Worm (Caenorhabditis elegans) whole organism, late embryonic: ENCODE data around the gene C16A11.2.

Experiments used
- C38D4.7 ChIP-seq: fragments of 200-800 bp; sonication (Bioruptor generic); optimal IDR thresholded peaks from 2 replicates; lab custom pipeline; 2018; ENCODE audit warnings: mild to moderate bottlenecking, missing genetic modification characterization, moderate library complexity, missing compliant biosample characterization
- K09A11.1 ChIP-seq: sonication (generic microtip); optimal IDR thresholded peaks from 2 replicates; lab custom pipeline; 2017; ENCODE audit warnings: antibody characterized with exemption, mild to moderate bottlenecking, missing genetic modification characterization, missing compliant biosample characterization; ENCODE audit not compliant: insufficient read depth
- ahr-1 ChIP-seq: sonication (generic microtip); optimal IDR thresholded peaks from 2 replicates; lab custom pipeline; 2016; ENCODE audit warnings: missing genetic modification characterization, missing compliant biosample characterization
- ama-1 ChIP-seq: fragments of 150-350 bp; optimal IDR thresholded peaks from 2 replicates; lab custom pipeline; 2014
- ceh-2 ChIP-seq: sonication (generic microtip); optimal IDR thresholded peaks from 2 replicates; lab custom pipeline; 2016; ENCODE audit warnings: missing genotype, missing genetic modification characterization, missing compliant biosample characterization
- ceh-30 ChIP-seq: fragments of 150-350 bp; optimal IDR thresholded peaks from 2 replicates; lab custom pipeline; 2014; ENCODE audit warnings: missing biosample characterization, missing genetic modification characterization
- ceh-6 ChIP-seq: fragments of 200-800 bp; sonication (Bioruptor generic); optimal IDR thresholded peaks from 2 replicates; lab custom pipeline; 2018; ENCODE audit warnings: mild to moderate bottlenecking, missing genetic modification characterization, missing compliant biosample characterization
- che-1 ChIP-seq: sonication (generic microtip); optimal IDR thresholded peaks from 2 replicates; lab custom pipeline; 2016; ENCODE audit warnings: mild to moderate bottlenecking, missing genetic modification characterization, missing compliant biosample characterization
- dve-1 ChIP-seq: sonication (generic microtip); optimal IDR thresholded peaks from 2 replicates; lab custom pipeline; 2017; ENCODE audit warnings: antibody characterized with exemption, mild to moderate bottlenecking, missing genetic modification characterization, missing compliant biosample characterization
- elt-2 ChIP-seq: sonication (generic microtip); optimal IDR thresholded peaks from 2 replicates; lab custom pipeline; 2016; ENCODE audit warnings: missing genetic modification reagents, missing genetic modification characterization, missing compliant biosample characterization
- gmeb-2 ChIP-seq: sonication (generic microtip); optimal IDR thresholded peaks from 2 replicates; lab custom pipeline; 2016; ENCODE audit warnings: missing genetic modification characterization, inconsistent platforms, missing compliant biosample characterization
- hlh-30 ChIP-seq: sonication (generic microtip); optimal IDR thresholded peaks from 2 replicates; lab custom pipeline; 2017; ENCODE audit warnings: antibody characterized with exemption, missing genetic modification characterization, missing compliant biosample characterization; ENCODE audit not compliant: insufficient read depth
- hlh-6 ChIP-seq: sonication (generic microtip); optimal IDR thresholded peaks from 2 replicates; lab custom pipeline; 2016; ENCODE audit warnings: missing genotype, missing genetic modification characterization, missing compliant biosample characterization
- hlh-8 ChIP-seq: sonication (generic microtip); optimal IDR thresholded peaks from 2 replicates; lab custom pipeline; 2016; ENCODE audit warnings: missing genotype, missing genetic modification characterization, missing compliant biosample characterization
- mec-3 ChIP-seq: sonication (generic microtip); optimal IDR thresholded peaks from 2 replicates; lab custom pipeline; 2016; ENCODE audit warnings: borderline replicate concordance, missing genetic modification characterization, missing compliant biosample characterization
- nfya-1 ChIP-seq: sonication (generic microtip); optimal IDR thresholded peaks from 2 replicates; lab custom pipeline; 2017; ENCODE audit warnings: missing genetic modification characterization, mild to moderate bottlenecking, missing compliant biosample characterization, antibody characterized with exemption, moderate library complexity
- pat-9 ChIP-seq: fragments of 200-800 bp; sonication (Bioruptor generic); optimal IDR thresholded peaks from 2 replicates; lab custom pipeline; 2018; ENCODE audit warnings: mild to moderate bottlenecking, missing genetic modification characterization, moderate library complexity, missing compliant biosample characterization
- pha-4 ChIP-seq: fragments of 150-350 bp; optimal IDR thresholded peaks from 2 replicates; lab custom pipeline; 2018; ENCODE audit warnings: missing biosample characterization, missing genetic modification reagents, missing genetic modification characterization
- pros-1 ChIP-seq: fragments of 150-350 bp; optimal IDR thresholded peaks from 2 replicates; lab custom pipeline; 2014; ENCODE audit warnings: missing biosample characterization, missing genetic modification reagents, missing genetic modification characterization
- sox-2 ChIP-seq: fragments of 200-800 bp; sonication (Bioruptor generic); IDR thresholded peaks from 2 replicates; pipeline ENCODE4 v1.3.6; 2022; ENCODE audit warnings: missing genetic modification reagents, missing genetic modification characterization, missing compliant biosample characterization
- sox-4 ChIP-seq: sonication (generic microtip); optimal IDR thresholded peaks from 2 replicates; lab custom pipeline; 2017; ENCODE audit warnings: mild to moderate bottlenecking, missing genetic modification characterization, inconsistent platforms, missing compliant biosample characterization
- tbx-2 ChIP-seq: sonication (generic microtip); optimal IDR thresholded peaks from 2 replicates; lab custom pipeline; 2016; ENCODE audit warnings: missing genetic modification characterization, missing compliant biosample characterization
- ttx-3 ChIP-seq: sonication (generic microtip); optimal IDR thresholded peaks from 2 replicates; lab custom pipeline; 2016; ENCODE audit warnings: missing genetic modification reagents, missing genetic modification characterization, missing compliant biosample characterization
- unc-42 ChIP-seq: sonication (generic microtip); optimal IDR thresholded peaks from 2 replicates; lab custom pipeline; 2016; ENCODE audit warnings: missing genotype, missing genetic modification characterization, missing compliant biosample characterization
- unc-86 ChIP-seq: sonication (generic microtip); optimal IDR thresholded peaks from 2 replicates; lab custom pipeline; 2016; ENCODE audit warnings: missing genetic modification characterization, missing compliant biosample characterization
- ztf-16 ChIP-seq: sonication (generic microtip); optimal IDR thresholded peaks from 2 replicates; lab custom pipeline; 2017; ENCODE audit warnings: missing genetic modification characterization, missing compliant biosample characterization

C16A11.2 gene

DNA sequence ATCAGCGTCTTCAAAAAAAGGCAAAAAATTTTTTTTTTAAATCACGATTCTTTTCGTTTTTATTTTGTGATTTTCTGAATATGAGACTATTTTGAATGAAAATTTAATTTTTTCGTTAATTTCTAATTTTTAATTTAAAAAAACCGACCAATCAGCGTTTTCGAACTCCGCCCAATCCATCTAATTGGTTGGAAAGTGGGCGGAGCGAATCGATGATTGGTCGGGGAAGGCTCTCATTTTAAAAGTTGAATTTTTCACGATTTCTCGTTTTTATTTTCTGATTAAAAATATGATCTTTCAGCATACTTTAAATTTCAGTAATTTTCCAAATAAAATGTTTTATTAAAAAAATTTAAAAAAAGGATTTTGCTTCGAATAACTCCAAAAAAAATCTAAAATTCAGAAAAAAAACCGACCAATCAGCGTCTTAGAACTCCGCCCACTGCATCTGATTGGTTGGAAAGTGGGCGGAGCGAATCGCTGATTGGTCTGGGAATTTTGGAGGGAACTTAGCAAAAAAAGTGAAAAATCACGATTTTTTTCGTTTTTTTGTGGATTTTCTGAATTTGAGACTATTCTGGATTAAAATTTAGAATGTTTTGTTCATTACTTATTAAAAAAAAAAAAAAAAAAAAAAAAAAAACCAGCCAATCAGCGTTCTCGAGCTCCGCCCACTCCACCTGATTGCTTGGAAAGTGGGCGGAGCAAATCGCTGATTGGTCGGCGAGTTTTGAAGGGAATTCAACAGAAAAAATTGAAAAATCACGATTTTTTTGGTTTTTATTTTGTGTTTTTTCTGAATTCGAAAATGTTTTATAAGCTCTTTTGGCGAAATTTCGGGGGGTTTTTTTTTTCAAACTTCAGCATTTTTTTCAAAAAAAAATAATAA, 46.5 kb downstream of the C16A11.2 start:
- no peak for TF ChIP-seq hlh-6 (tag; lab: Kevin White, UChicago)
- TF ChIP-seq ttx-3, result no peak
- peak; percentile 81 for TF ChIP-seq nfya-1
- TF ChIP-seq ztf-16, result no peak

DNA sequence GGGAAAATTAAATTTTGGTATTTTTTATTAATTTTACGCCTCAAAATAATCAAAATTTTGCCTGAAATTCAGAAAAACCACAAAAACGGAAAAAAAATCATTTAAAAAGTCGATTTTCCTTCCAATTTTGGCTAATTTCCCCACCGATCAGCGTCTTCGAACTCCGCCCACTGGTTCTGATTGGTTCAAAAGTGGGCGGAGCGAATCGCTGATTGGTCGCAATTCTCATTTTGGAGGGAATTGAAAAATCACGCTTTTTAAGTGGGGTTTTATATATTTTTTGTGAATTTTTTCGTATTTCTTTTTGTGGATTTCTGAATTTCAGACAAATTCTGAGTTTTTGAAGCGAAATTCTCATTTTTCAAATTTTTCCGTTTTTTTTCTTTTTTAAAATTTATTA, 48.9 kb downstream of the C16A11.2 start:
- TF ChIP-seq nfya-1 (peak; percentile 83), sox-4 (tag; lab: Kevin White, UChicago) (no peak)
- TF ChIP-seq, all 69 proteins: peak for 1

DNA sequence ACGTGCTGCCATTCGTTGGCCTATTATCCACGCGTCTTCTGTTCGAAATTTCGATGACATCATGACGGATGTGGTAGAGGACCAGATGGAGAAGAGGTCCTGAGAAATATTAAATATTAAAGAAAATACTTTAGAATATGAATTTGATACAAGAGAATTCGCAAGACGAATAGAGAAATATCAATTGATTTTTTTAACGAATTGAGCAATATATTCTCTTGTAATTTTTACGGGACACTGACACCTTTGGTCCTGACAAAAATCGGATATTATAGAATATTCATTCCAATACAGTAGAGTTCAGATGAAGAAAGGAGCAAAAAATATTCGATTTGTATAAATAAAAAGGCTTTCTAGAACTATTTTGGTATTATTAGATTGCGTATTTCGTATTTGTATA, 50.1 kb downstream of the C16A11.2 start, which contains the start of gene C01F1.6:
Gene C01F1.6 (minus strand): TSS at position 101 of the 400 bp plus-strand sequence.
- no peak for TF ChIP-seq pat-9 (tag; lab: Kevin White, UChicago)

DNA sequence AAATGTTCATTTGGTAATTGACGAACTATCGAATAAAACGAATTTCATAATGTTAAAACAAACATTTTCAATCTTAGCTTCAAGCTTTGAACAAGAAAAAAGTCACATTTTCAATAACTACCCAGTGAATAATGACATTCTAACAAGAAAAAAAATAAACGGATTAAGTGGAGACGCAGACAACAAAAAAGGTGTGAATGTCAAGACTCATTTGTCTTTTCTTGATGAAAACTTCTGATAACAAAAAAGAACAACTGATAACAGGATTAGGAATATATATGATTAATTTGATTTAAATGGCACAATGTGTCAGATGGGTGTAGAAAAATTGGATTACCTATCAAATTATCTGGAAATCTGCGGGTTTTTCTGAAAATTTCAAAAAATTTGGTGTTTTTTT, 50.6 kb downstream of the C16A11.2 start:
- TF ChIP-seq elt-2 (tag; lab: Kevin White, UChicago) (peak; percentile 50), tbx-2 (tag; lab: Kevin White, UChicago) (no peak)
- TF ChIP-seq, all 69 proteins: peak for 1

DNA sequence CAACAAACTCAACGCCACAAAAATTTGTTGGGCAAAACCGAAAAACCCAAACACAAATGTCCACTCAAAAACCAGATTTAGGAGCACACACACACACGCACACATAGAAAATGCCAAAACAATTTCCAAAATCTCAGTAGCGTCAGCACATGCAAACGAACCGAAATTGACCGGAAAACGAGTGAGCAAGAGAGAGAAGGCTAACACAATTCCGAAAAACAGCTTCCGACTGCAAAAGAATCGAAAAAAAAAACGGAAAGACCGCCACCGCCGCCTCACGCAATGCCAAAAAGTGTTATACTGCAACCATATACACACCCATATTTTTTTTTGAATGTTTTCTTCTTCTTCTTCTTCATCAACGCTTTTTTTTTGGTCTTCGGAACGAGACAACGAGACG, 53.8 kb downstream of the C16A11.2 start:
- no peak for TF ChIP-seq ceh-6
- TF ChIP-seq unc-86 (tag; lab: Kevin White, UChicago), result no peak
- TF ChIP-seq unc-42 (tag; lab: Kevin White, UChicago), result peak; percentile 79
- no peak for TF ChIP-seq gmeb-2 (tag; lab: Kevin White, UChicago)
- TF ChIP-seq, all 69 proteins: peak for 1

DNA sequence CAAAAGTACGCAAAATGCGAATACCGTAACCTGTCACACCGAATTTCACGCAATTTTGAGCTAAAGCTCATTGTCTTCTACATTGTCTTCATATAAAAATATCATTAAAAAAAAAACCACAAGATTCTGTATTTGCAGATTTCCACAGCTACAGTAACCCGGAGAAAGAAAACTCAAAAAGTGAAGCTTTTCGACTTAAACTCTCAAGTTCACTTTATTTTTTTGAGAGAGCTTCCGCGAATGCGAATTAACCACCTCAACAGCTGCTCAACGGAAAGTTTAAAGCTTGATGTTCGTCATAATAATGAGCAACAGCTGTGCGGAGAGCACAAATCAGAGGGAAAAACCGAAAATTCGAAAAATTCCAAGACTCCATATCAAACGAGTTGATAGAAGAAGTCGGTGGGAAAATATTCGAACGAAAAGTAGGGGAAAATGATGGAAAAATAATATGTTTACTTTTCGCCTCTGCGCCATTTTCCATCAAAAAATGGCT, 55.1 kb downstream of the C16A11.2 start:
- TF ChIP-seq pros-1 (no peak), mec-3 (tag; lab: Kevin White, UChicago) (no peak), dve-1 (tag; lab: Kevin White, UChicago) (no peak), C38D4.7 (no peak), che-1 (tag; lab: Kevin White, UChicago) (no peak), ceh-2 (tag; lab: Kevin White, UChicago) (no peak), ceh-30 (tag; lab: Kevin White, UChicago) (no peak), hlh-30 (tag; lab: Kevin White, UChicago) (no peak), pha-4 (tag; lab: Kevin White, UChicago) (no peak), ama-1 (lab: Kevin White, UChicago) (no peak), sox-2 (GFP tag; lab: Robert Waterston, UW) (no peak), hlh-8 (tag; lab: Kevin White, UChicago) (no peak)
- TF ChIP-seq, all 69 proteins: peak for 0

DNA sequence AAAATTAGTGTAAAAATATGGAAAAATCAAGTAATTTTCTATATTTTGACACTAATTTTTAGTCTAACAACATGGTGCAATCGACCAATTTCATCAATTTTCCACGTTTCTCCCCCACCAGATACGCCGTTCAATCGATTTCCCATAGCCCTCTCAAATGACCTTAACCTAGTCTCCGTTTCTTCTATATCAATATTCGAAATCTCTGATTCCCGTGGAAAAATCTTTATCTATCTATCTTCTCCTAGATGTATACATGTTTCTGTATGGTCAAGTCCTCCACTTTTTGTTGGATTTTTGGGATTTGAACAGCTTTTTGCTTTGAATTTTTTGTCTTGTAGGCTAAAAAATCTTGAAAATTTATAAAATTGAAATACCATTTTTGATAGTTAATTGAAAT, 56.2 kb downstream of the C16A11.2 start:
- TF ChIP-seq unc-42 (tag; lab: Kevin White, UChicago) (no peak), sox-4 (tag; lab: Kevin White, UChicago) (no peak), hlh-8 (tag; lab: Kevin White, UChicago) (no peak), ahr-1 (no peak), K09A11.1 (tag; lab: Kevin White, UChicago) (no peak)
